Worm (Caenorhabditis elegans) whole organism, L4 larva: ENCODE data around the gene F54F2.6.

ENCODE experiments used
- F49E8.2 ChIP-seq: sonication (generic microtip); optimal IDR thresholded peaks from 2 replicates; lab custom pipeline; 2016; ENCODE audit warnings: missing compliant biosample characterization, mild to moderate bottlenecking, missing genetic modification characterization, borderline replicate concordance
- R02D3.7 ChIP-seq: fragments of 150-350 bp; sonication (generic microtip); optimal IDR thresholded peaks from 3 replicates; lab custom pipeline; 2014; ENCODE audit warnings: missing biosample characterization, missing genetic modification characterization
- T20F7.1 ChIP-seq: fragments of 200-800 bp; sonication (Bioruptor generic); optimal IDR thresholded peaks from 2 replicates; lab custom pipeline; 2018; ENCODE audit warnings: mild to moderate bottlenecking, missing genetic modification characterization, missing compliant biosample characterization
- Y48G9A.11 ChIP-seq: fragments of 200-800 bp; sonication (Bioruptor generic); IDR thresholded peaks from 2 replicates; pipeline ENCODE4 v1.3.6; 2022; ENCODE audit warnings: missing genetic modification reagents, missing genetic modification characterization, missing compliant biosample characterization
- ZK546.5 ChIP-seq, 2 experiments: sonication (generic microtip); optimal IDR thresholded peaks; 2 replicates each; lab custom pipeline; 2017; ENCODE audit warnings: missing biosample characterization in 2 of 2, missing genetic modification characterization in 2 of 2
- aha-1 ChIP-seq: fragments of 150-350 bp; peaks from one replicate; lab custom pipeline; 2014; ENCODE audit warnings: missing biosample characterization, missing genetic modification characterization
- aly-2 ChIP-seq: sonication (generic microtip); optimal IDR thresholded peaks from 2 replicates; lab custom pipeline; 2018; ENCODE audit warnings: missing biosample characterization, missing genetic modification characterization
- ama-1 ChIP-seq: fragments of 150-350 bp; optimal IDR thresholded peaks from 2 replicates; lab custom pipeline; 2014; ENCODE audit warnings: inconsistent platforms, mixed read lengths
- arid-1 ChIP-seq: fragments of 200-800 bp; sonication (Bioruptor generic); conservative IDR thresholded peaks from 2 replicates; pipeline ENCODE4 v1.3.6; 2022; ENCODE audit warnings: missing genetic modification reagents, missing genetic modification characterization, missing compliant biosample characterization
- ceh-32 ChIP-seq: sonication (generic microtip); optimal IDR thresholded peaks from 2 replicates; lab custom pipeline; 2016; ENCODE audit warnings: mild to moderate bottlenecking, missing genetic modification characterization, missing compliant biosample characterization; ENCODE audit not compliant: poor library complexity
- ceh-82 ChIP-seq: sonication (generic microtip); optimal IDR thresholded peaks from 2 replicates; lab custom pipeline; 2017; ENCODE audit warnings: missing biosample characterization, missing genetic modification characterization
- daf-12 ChIP-seq: fragments of 150-350 bp; optimal IDR thresholded peaks from 2 replicates; lab custom pipeline; 2014; ENCODE audit warnings: missing biosample characterization, missing genetic modification reagents, missing genetic modification characterization
- daf-16 ChIP-seq, 3 experiments: sonication (generic microtip); optimal IDR thresholded peaks; 2 replicates each; lab custom pipeline; 2016 to 2017; ENCODE audit warnings: missing genetic modification characterization in 3 of 3, missing genetic modification reagents in 3 of 3, mild to moderate bottlenecking in 2 of 3, missing compliant biosample characterization in 2 of 3, missing biosample characterization in 1 of 3, moderate library complexity in 1 of 3
- daf-19 ChIP-seq: fragments of 200-800 bp; sonication (Bioruptor generic); conservative IDR thresholded peaks from 2 replicates; pipeline ENCODE4 v1.3.6; 2022; ENCODE audit warnings: missing genetic modification characterization, missing compliant biosample characterization
- daf-8 ChIP-seq: fragments of 200-800 bp; sonication (Bioruptor generic); IDR thresholded peaks from 2 replicates; pipeline ENCODE4 v1.3.6; 2022; ENCODE audit warnings: missing genetic modification characterization, missing compliant biosample characterization
- dpl-1 ChIP-seq: fragments of 150-350 bp; optimal IDR thresholded peaks from 2 replicates; lab custom pipeline; 2014; ENCODE audit warnings: missing biosample characterization, missing genetic modification reagents, missing genetic modification characterization
- dve-1 ChIP-seq: sonication (generic microtip); optimal IDR thresholded peaks from 2 replicates; lab custom pipeline; 2017; ENCODE audit warnings: antibody characterized with exemption, mild to moderate bottlenecking, missing genetic modification characterization, missing compliant biosample characterization; ENCODE audit not compliant: insufficient read depth
- egl-27 ChIP-seq: sonication (generic microtip); optimal IDR thresholded peaks from 3 replicates; lab custom pipeline; 2017; ENCODE audit warnings: missing biosample characterization, missing genetic modification reagents, missing genetic modification characterization
- fos-1 ChIP-seq: fragments of 150-350 bp; optimal IDR thresholded peaks from 2 replicates; lab custom pipeline; 2014; ENCODE audit warnings: missing biosample characterization, missing genetic modification characterization
- hif-1 ChIP-seq, 2 experiments: sonication (generic microtip); optimal IDR thresholded peaks; 2 replicates each; lab custom pipeline; 2016 to 2017; ENCODE audit warnings: missing compliant biosample characterization in 2 of 2, missing genetic modification characterization in 2 of 2, missing genetic modification reagents in 2 of 2, missing genotype in 2 of 2, mild to moderate bottlenecking in 1 of 2
- hlh-11 ChIP-seq: fragments of 200-800 bp; sonication (Bioruptor generic); optimal IDR thresholded peaks from 2 replicates; lab custom pipeline; 2018; ENCODE audit warnings: mild to moderate bottlenecking, missing genetic modification characterization, missing compliant biosample characterization
- hlh-30 ChIP-seq: sonication (generic microtip); optimal IDR thresholded peaks from 2 replicates; lab custom pipeline; 2017; ENCODE audit warnings: antibody characterized with exemption, mild to moderate bottlenecking, missing genetic modification characterization, missing compliant biosample characterization; ENCODE audit not compliant: insufficient read depth
- jun-1 ChIP-seq: fragments of 150-350 bp; optimal IDR thresholded peaks from 2 replicates; lab custom pipeline; 2014; ENCODE audit warnings: missing biosample characterization, missing genetic modification reagents, missing genetic modification characterization
- lin-1 ChIP-seq: fragments of 200-800 bp; sonication (Bioruptor generic); IDR thresholded peaks from 2 replicates; pipeline ENCODE4 v1.3.6; 2022; ENCODE audit warnings: missing genetic modification reagents, missing genetic modification characterization, missing compliant biosample characterization
- lin-13 ChIP-seq: fragments of 150-350 bp; optimal IDR thresholded peaks from 2 replicates; lab custom pipeline; 2014; ENCODE audit warnings: missing biosample characterization, missing genetic modification reagents, missing genetic modification characterization
- lin-29 ChIP-seq: fragments of 200-800 bp; sonication (Bioruptor generic); IDR thresholded peaks from 2 replicates; pipeline ENCODE4 v1.3.6; 2022; ENCODE audit warnings: missing genetic modification reagents, missing genetic modification characterization, missing compliant biosample characterization
- lin-38 ChIP-seq: fragments of 200-800 bp; sonication (Bioruptor generic); IDR thresholded peaks from 2 replicates; pipeline ENCODE4 v1.3.6; 2022; ENCODE audit warnings: missing genetic modification reagents, missing genetic modification characterization, missing compliant biosample characterization
- lin-39 ChIP-seq: fragments of 150-350 bp; optimal IDR thresholded peaks from 2 replicates; lab custom pipeline; 2014; ENCODE audit warnings: missing biosample characterization, missing genetic modification reagents, missing genetic modification characterization
- lsy-2 ChIP-seq, 2 experiments: fragments of 150-350 bp in 1 of 2; sonication (generic microtip) in 1 of 2; optimal IDR thresholded peaks; 2 replicates each; lab custom pipeline; 2014 to 2017; ENCODE audit warnings: missing biosample characterization in 2 of 2, missing genetic modification characterization in 2 of 2
- madf-9 ChIP-seq: fragments of 200-800 bp; sonication (Bioruptor generic); conservative IDR thresholded peaks from 2 replicates; pipeline ENCODE4 v1.3.6; 2022; ENCODE audit warnings: missing genetic modification reagents, missing genetic modification characterization, missing compliant biosample characterization
- mep-1 ChIP-seq: fragments of 150-350 bp; sonication (generic microtip); optimal IDR thresholded peaks from 3 replicates; lab custom pipeline; 2014; ENCODE audit warnings: missing biosample characterization, missing genetic modification characterization
- nhr-102 ChIP-seq: sonication (generic microtip); optimal IDR thresholded peaks from 2 replicates; lab custom pipeline; 2016; ENCODE audit warnings: mild to moderate bottlenecking, missing genetic modification characterization, moderate library complexity, missing compliant biosample characterization
- nhr-11 ChIP-seq: fragments of 150-350 bp; optimal IDR thresholded peaks from 2 replicates; lab custom pipeline; 2014; ENCODE audit warnings: missing biosample characterization, missing genetic modification characterization
- nhr-25 ChIP-seq: sonication (generic microtip); optimal IDR thresholded peaks from 2 replicates; lab custom pipeline; 2017; ENCODE audit warnings: missing genetic modification characterization, mild to moderate bottlenecking, missing compliant biosample characterization, antibody characterized with exemption, moderate library complexity, borderline replicate concordance; ENCODE audit not compliant: insufficient read depth
- nhr-48 ChIP-seq: sonication (generic microtip); optimal IDR thresholded peaks from 2 replicates; lab custom pipeline; 2016; ENCODE audit warnings: mild to moderate bottlenecking, missing genetic modification characterization, missing compliant biosample characterization
- nhr-76 ChIP-seq: fragments of 150-350 bp; optimal IDR thresholded peaks from 2 replicates; lab custom pipeline; 2014; ENCODE audit warnings: missing biosample characterization, missing genetic modification characterization
- nhr-77 ChIP-seq: fragments of 150-350 bp; optimal IDR thresholded peaks from 2 replicates; lab custom pipeline; 2014; ENCODE audit warnings: missing biosample characterization, missing genetic modification characterization
- php-3 ChIP-seq: fragments of 200-800 bp; sonication (Bioruptor generic); IDR thresholded peaks from 2 replicates; pipeline ENCODE4 v1.3.6; 2022; ENCODE audit warnings: missing genetic modification reagents, missing genetic modification characterization, missing compliant biosample characterization
- pqm-1 ChIP-seq: sonication (generic microtip); optimal IDR thresholded peaks from 2 replicates; lab custom pipeline; 2017; ENCODE audit warnings: missing biosample characterization, missing genetic modification characterization
- rbr-2 ChIP-seq: sonication (generic microtip); optimal IDR thresholded peaks from 2 replicates; lab custom pipeline; 2016; ENCODE audit warnings: missing genotype, missing genetic modification characterization, missing compliant biosample characterization
- sdz-12 ChIP-seq: fragments of 200-800 bp; sonication (Bioruptor generic); optimal IDR thresholded peaks from 2 replicates; lab custom pipeline; 2018; ENCODE audit warnings: mild to moderate bottlenecking, missing genetic modification characterization, missing compliant biosample characterization
- set-16 ChIP-seq: fragments of 200-800 bp; sonication (Bioruptor generic); IDR thresholded peaks from 2 replicates; pipeline ENCODE4 v1.3.6; 2022; ENCODE audit warnings: missing genetic modification reagents, missing genetic modification characterization, missing compliant biosample characterization
- snpc-4 ChIP-seq: fragments of 150-350 bp; optimal IDR thresholded peaks from 2 replicates; lab custom pipeline; 2014; ENCODE audit warnings: missing biosample characterization, missing genetic modification characterization
- spr-1 ChIP-seq: sonication (generic microtip); optimal IDR thresholded peaks from 2 replicates; lab custom pipeline; 2016; ENCODE audit warnings: mild to moderate bottlenecking, missing genetic modification characterization, missing compliant biosample characterization
- tra-1 ChIP-seq: fragments of 200-800 bp; sonication (Bioruptor generic); IDR thresholded peaks from 2 replicates; pipeline ENCODE4 v1.3.6; 2022; ENCODE audit warnings: missing genetic modification reagents, missing genetic modification characterization, missing compliant biosample characterization
- unc-130 ChIP-seq: sonication (generic microtip); optimal IDR thresholded peaks from 2 replicates; lab custom pipeline; 2016; ENCODE audit warnings: missing genetic modification reagents, missing genetic modification characterization, missing compliant biosample characterization
- ztf-11 ChIP-seq: fragments of 150-350 bp; optimal IDR thresholded peaks from 2 replicates; lab custom pipeline; 2014; ENCODE audit warnings: missing biosample characterization, missing genetic modification characterization

The F54F2.6 gene

DNA sequence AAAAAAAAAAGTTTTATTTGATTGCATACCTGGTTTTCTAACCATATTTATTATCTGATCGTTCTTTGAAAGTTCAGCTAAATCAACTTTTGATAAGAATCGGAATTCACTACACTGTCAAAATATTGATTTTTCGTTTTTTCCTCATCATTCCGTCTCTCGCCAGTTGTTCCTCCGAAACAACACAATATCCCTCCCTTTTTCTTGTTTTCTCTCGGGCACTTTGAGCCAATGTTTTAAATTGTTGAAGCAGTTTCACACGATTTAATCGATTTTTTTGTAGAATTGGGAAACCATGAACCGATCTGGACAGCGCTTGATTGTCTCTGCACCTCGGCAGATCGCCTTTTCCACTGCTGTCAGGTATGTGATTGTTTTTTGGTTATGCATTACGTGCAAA, 31.2 kb downstream of the F54F2.6 start, which contains the start of gene K02D10.1:
Gene K02D10.1 (plus strand): TSS at position 284 of the 400 bp plus-strand sequence.
- TF ChIP-seq R02D3.7 (no peak), set-16 (GFP tag; lab: Robert Waterston, UW) (no peak), ama-1 (lab: Kevin White, UChicago) (peak; percentile 64), daf-16 (GFP tag; optimal IDR thresholded peaks at IDR 0.05; lab: Kevin White, UChicago) (no peak), daf-16 (tag; optimal IDR thresholded peaks at IDR 0.05; lab: Kevin White, UChicago) (peak; percentile 26), arid-1 (no peak), madf-9 (GFP tag; lab: Robert Waterston, UW) (no peak), aha-1 (tag; lab: Kevin White, UChicago) (peak; percentile 81), lsy-2 (tag; optimal IDR thresholded peaks at IDR 0.05; lab: Kevin White, UChicago) (peak in 1 of 2 experiments; percentile 1)

DNA sequence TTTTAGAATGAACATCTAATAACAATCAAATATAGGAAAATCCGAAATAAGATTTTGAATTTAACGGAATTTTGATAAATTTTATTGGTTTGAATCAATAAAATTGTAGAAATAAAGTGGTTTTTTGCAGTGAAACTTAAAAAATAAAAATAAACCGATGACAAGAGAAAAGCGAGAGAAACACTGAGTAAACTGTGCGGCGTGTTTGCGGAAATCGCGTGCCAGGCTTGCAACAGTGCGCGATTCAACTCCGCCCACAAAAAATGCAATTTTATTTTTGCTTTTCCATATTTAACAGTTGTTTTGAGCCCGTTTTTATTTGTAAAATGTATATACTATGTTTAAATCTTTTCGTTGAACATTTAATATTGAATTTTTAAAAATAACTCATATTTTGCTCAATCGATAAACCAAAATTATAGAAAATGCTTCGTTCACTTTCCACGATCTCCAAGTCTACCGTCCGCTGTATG, 32.6 kb downstream of the F54F2.6 start, which contains the start of gene mtss-1:
Gene mtss-1 (plus strand): TSS at position 423 of the 473 bp plus-strand sequence.
- TF ChIP-seq daf-12 (tag; lab: Kevin White, UChicago) (no peak), dpl-1 (GFP tag; lab: Kevin White, UChicago) (peak; percentile 50), hlh-11 (peak; percentile 33), spr-1 (tag; lab: Kevin White, UChicago) (peak; percentile 41), daf-8 (GFP tag; lab: Robert Waterston, UW) (no peak), aha-1 (tag; lab: Kevin White, UChicago) (no peak), nhr-77 (tag; lab: Kevin White, UChicago) (no peak), daf-16 (GFP tag; optimal IDR thresholded peaks at IDR 0.05; lab: Kevin White, UChicago) (no peak), daf-16 (tag; optimal IDR thresholded peaks at IDR 0.05; lab: Kevin White, UChicago) (peak; percentile 65), nhr-25 (tag; lab: Kevin White, UChicago) (no peak), unc-130 (GFP tag; lab: Kevin White, UChicago) (peak; percentile 72), arid-1 (0 out of 2 replicates have a peak, but pooled peaks have one; percentile 53), aly-2 (tag; lab: Kevin White, UChicago) (no peak), nhr-11 (tag; lab: Kevin White, UChicago) (no peak), ztf-11 (tag; lab: Kevin White, UChicago) (no peak), snpc-4 (no peak), lin-1 (GFP tag; lab: Robert Waterston, UW) (no peak), ceh-32 (tag; lab: Kevin White, UChicago) (no peak), ceh-82 (tag; lab: Kevin White, UChicago) (no peak), sdz-12 (GFP tag; lab: Kevin White, UChicago) (no peak), lsy-2 (tag; optimal IDR thresholded peaks at IDR 0.05; lab: Kevin White, UChicago) (peak in 1 of 2 experiments; percentile 58), lin-39 (tag; lab: Kevin White, UChicago) (no peak), tra-1 (GFP tag; lab: Robert Waterston, UW) (no peak), Y48G9A.11 (GFP tag; lab: Robert Waterston, UW) (no peak), fos-1 (tag; lab: Kevin White, UChicago) (no peak), mep-1 (peak; percentile 59), nhr-48 (tag; lab: Kevin White, UChicago) (peak; percentile 21), F49E8.2 (no peak), ZK546.5 (tag; optimal IDR thresholded peaks at IDR 0.05; lab: Kevin White, UChicago) (no peak), hlh-30 (tag; lab: Kevin White, UChicago) (peak; percentile 50), T20F7.1 (GFP tag; lab: Kevin White, UChicago) (peak; percentile 42), dve-1 (tag; lab: Kevin White, UChicago) (peak; percentile 39), php-3 (GFP tag; lab: Robert Waterston, UW) (no peak), hif-1 (tag; optimal IDR thresholded peaks at IDR 0.05; lab: Kevin White, UChicago) (peak in 1 of 2 experiments; percentile 34), lin-13 (GFP tag; lab: Kevin White, UChicago) (no peak), R02D3.7 (no peak), nhr-76 (no peak), daf-19 (GFP tag; lab: Robert Waterston, UW) (no peak), lin-38 (GFP tag; lab: Robert Waterston, UW) (peak; percentile 67), jun-1 (no peak), lin-29 (no peak), nhr-102 (tag; lab: Kevin White, UChicago) (peak; percentile 43), egl-27 (tag; lab: Kevin White, UChicago) (no peak), pqm-1 (tag; lab: Kevin White, UChicago) (no peak), rbr-2 (tag; lab: Kevin White, UChicago) (peak; percentile 26)
